Fruit fly (Drosophila melanogaster) whole organism, embryonic: Measurements from ENCODE around the gene yellow-e3.
A peak's percentile ranks its signal among the peaks of the same experiment; 100 is the strongest.

Source experiments
- Adf1 ChIP-seq: fragments of 200-800 bp; sonication (Bioruptor generic); IDR thresholded peaks from 2 replicates; pipeline ENCODE4 v1.3.6; 2022; ENCODE audit warnings: missing biosample characterization, missing genetic modification characterization
- CG10462 ChIP-seq: fragments of 200-800 bp; sonication (Bioruptor generic); optimal IDR thresholded peaks from 2 replicates; lab custom pipeline; 2016; ENCODE audit warnings: missing biosample characterization, missing genetic modification characterization
- CG10565 ChIP-seq: fragments of 200-800 bp; sonication (Bioruptor generic); optimal IDR thresholded peaks from 3 replicates; lab custom pipeline; 2016; ENCODE audit warnings: missing biosample characterization, mild to moderate bottlenecking, missing genetic modification characterization
- CG11398 ChIP-seq: fragments of 200-800 bp; sonication (Bioruptor generic); optimal IDR thresholded peaks from 2 replicates; lab custom pipeline; 2016; ENCODE audit warnings: missing biosample characterization, missing genetic modification characterization
- CG14014 ChIP-seq: fragments of 200-800 bp; sonication (Bioruptor generic); IDR thresholded peaks from 2 replicates; pipeline ENCODE4 v1.3.6; 2022; ENCODE audit warnings: missing biosample characterization, missing genetic modification characterization
- CG14667 ChIP-seq: fragments of 200-800 bp; sonication (Bioruptor generic); IDR thresholded peaks from 2 replicates; pipeline ENCODE4 v1.3.6; 2022; ENCODE audit warnings: missing biosample characterization, missing genetic modification characterization
- CG2678 ChIP-seq: fragments of 200-800 bp; sonication (Bioruptor generic); optimal IDR thresholded peaks from 3 replicates; lab custom pipeline; 2019; ENCODE audit warnings: missing biosample characterization, mild to moderate bottlenecking, missing genetic modification characterization, moderate library complexity
- CG30403 ChIP-seq: fragments of 200-800 bp; sonication (Bioruptor generic); optimal IDR thresholded peaks from 3 replicates; lab custom pipeline; 2016; ENCODE audit warnings: missing biosample characterization, missing genetic modification characterization
- CG33557 ChIP-seq: fragments of 200-800 bp; sonication (Bioruptor generic); optimal IDR thresholded peaks from 2 replicates; lab custom pipeline; 2019; ENCODE audit warnings: missing biosample characterization, mild to moderate bottlenecking, missing genetic modification characterization, moderate library complexity
- CG6791 ChIP-seq: fragments of 200-800 bp; sonication (Bioruptor generic); IDR thresholded peaks from 3 replicates; pipeline ENCODE4 v1.3.6; 2022; ENCODE audit warnings: missing biosample characterization, missing genetic modification characterization; ENCODE audit not compliant: partially characterized antibody
- CG6813 ChIP-seq: fragments of 200-800 bp; sonication (Bioruptor generic); optimal IDR thresholded peaks from 2 replicates; lab custom pipeline; 2017; ENCODE audit warnings: missing biosample characterization, missing genetic modification characterization, mild to moderate bottlenecking, moderate library complexity, missing genetic modification reagents
- CG9876 ChIP-seq: fragments of 200-800 bp; sonication (Bioruptor generic); optimal IDR thresholded peaks from 2 replicates; lab custom pipeline; 2016; ENCODE audit warnings: missing biosample characterization, missing genetic modification characterization
- CHES-1-like ChIP-seq: fragments of 200-800 bp; sonication (Bioruptor generic); optimal IDR thresholded peaks from 2 replicates; lab custom pipeline; 2016; ENCODE audit warnings: missing biosample characterization, missing genetic modification characterization
- Dref ChIP-seq: fragments of 200-800 bp; sonication (Bioruptor generic); IDR thresholded peaks from 2 replicates; pipeline ENCODE4 v1.3.6; 2022; ENCODE audit warnings: missing biosample characterization, missing genetic modification characterization
- E2f1 ChIP-seq: fragments of 200-800 bp; sonication (Bioruptor generic); IDR thresholded peaks from 2 replicates; pipeline ENCODE4 v1.3.6; 2022; ENCODE audit warnings: missing biosample characterization, missing genetic modification characterization
- ERR ChIP-seq: fragments of 200-800 bp; sonication (Bioruptor generic); optimal IDR thresholded peaks from 2 replicates; lab custom pipeline; 2016; ENCODE audit warnings: missing biosample characterization, missing genetic modification characterization
- HHEX ChIP-seq: fragments of 200-800 bp; sonication (Bioruptor generic); optimal IDR thresholded peaks from 3 replicates; lab custom pipeline; 2017; ENCODE audit warnings: missing biosample characterization, mild to moderate bottlenecking, missing genetic modification characterization, missing genetic modification reagents
- Hand ChIP-seq: fragments of 200-800 bp; sonication (Bioruptor generic); optimal IDR thresholded peaks from 2 replicates; lab custom pipeline; 2017; ENCODE audit warnings: mild to moderate bottlenecking, missing biosample characterization, missing genetic modification reagents, missing genetic modification characterization
- Med ChIP-seq: fragments of 200-800 bp; sonication (Bioruptor generic); peaks from one replicate; lab custom pipeline; 2016; ENCODE audit warnings: missing biosample characterization, missing genetic modification characterization, mild to moderate bottlenecking, inconsistent platforms, moderate library complexity
- NK7.1 ChIP-seq: fragments of 200-800 bp; sonication (Bioruptor generic); optimal IDR thresholded peaks from 3 replicates; lab custom pipeline; 2016; ENCODE audit warnings: missing biosample characterization, missing genetic modification characterization
- Poxn ChIP-seq: fragments of 200-800 bp; sonication (Bioruptor generic); IDR thresholded peaks from 2 replicates; pipeline ENCODE4 v1.3.6; 2022; ENCODE audit warnings: missing biosample characterization, missing genetic modification characterization
- Scr ChIP-seq: fragments of 200-800 bp; sonication (Bioruptor generic); IDR thresholded peaks from 2 replicates; pipeline ENCODE4 v1.3.6; 2022; ENCODE audit warnings: missing biosample characterization, missing genetic modification characterization; ENCODE audit not compliant: partially characterized antibody
- Sox100B ChIP-seq: fragments of 200-800 bp; sonication (Bioruptor generic); optimal IDR thresholded peaks from 3 replicates; lab custom pipeline; 2018; ENCODE audit warnings: missing biosample characterization, mild to moderate bottlenecking, missing genetic modification characterization
- Tbp ChIP-seq: fragments of >200 bp; optimal IDR thresholded peaks from 2 replicates; lab custom pipeline; 2018; ENCODE audit warnings: missing biosample characterization, missing genetic modification characterization
- Usf ChIP-seq: fragments of 200-800 bp; sonication (Bioruptor generic); optimal IDR thresholded peaks from 2 replicates; lab custom pipeline; 2017; ENCODE audit warnings: missing genotype, missing biosample characterization, missing genetic modification characterization
- Xbp1 ChIP-seq: fragments of 200-800 bp; sonication (Bioruptor generic); optimal IDR thresholded peaks from 3 replicates; lab custom pipeline; 2016; ENCODE audit warnings: missing biosample characterization, mild to moderate bottlenecking, missing genetic modification characterization
- ab ChIP-seq: fragments of 200-800 bp; sonication (Bioruptor generic); optimal IDR thresholded peaks from 2 replicates; lab custom pipeline; 2016; ENCODE audit warnings: missing biosample characterization, missing genetic modification characterization
- abd-A ChIP-seq: fragments of 200-800 bp; sonication (Bioruptor generic); optimal IDR thresholded peaks from 3 replicates; lab custom pipeline; 2019; ENCODE audit warnings: missing biosample characterization, mild to moderate bottlenecking, missing genetic modification characterization, moderate library complexity
- bab2 ChIP-seq: fragments of 200-800 bp; sonication (Bioruptor generic); optimal IDR thresholded peaks from 2 replicates; lab custom pipeline; 2016; ENCODE audit warnings: missing biosample characterization, missing genetic modification characterization
- btn ChIP-seq: fragments of 200-800 bp; sonication (Bioruptor generic); optimal IDR thresholded peaks from 2 replicates; lab custom pipeline; 2016; ENCODE audit warnings: missing biosample characterization, missing genetic modification characterization
- croc ChIP-seq: fragments of 200-800 bp; sonication (Bioruptor generic); conservative IDR thresholded peaks from 3 replicates; pipeline ENCODE4 v1.3.6; 2022; ENCODE audit warnings: missing biosample characterization, missing genetic modification characterization
- danr ChIP-seq: fragments of 200-800 bp; sonication (Bioruptor generic); IDR thresholded peaks from 2 replicates; pipeline ENCODE4 v1.3.6; 2022; ENCODE audit warnings: missing biosample characterization, missing genetic modification characterization
- emc ChIP-seq: fragments of 200-800 bp; sonication (Bioruptor generic); optimal IDR thresholded peaks from 2 replicates; lab custom pipeline; 2016; ENCODE audit warnings: missing biosample characterization, missing genetic modification characterization
- ems ChIP-seq: fragments of 200-800 bp; sonication (Bioruptor generic); optimal IDR thresholded peaks from 3 replicates; lab custom pipeline; 2016; ENCODE audit warnings: missing biosample characterization, missing genetic modification characterization
- exex ChIP-seq: fragments of 200-800 bp; sonication (Bioruptor generic); optimal IDR thresholded peaks from 4 replicates; lab custom pipeline; 2018; ENCODE audit warnings: missing biosample characterization, mild to moderate bottlenecking, missing genetic modification characterization, moderate library complexity
- gem ChIP-seq: fragments of 200-800 bp; sonication (Bioruptor generic); optimal IDR thresholded peaks from 2 replicates; lab custom pipeline; 2019; ENCODE audit warnings: missing biosample characterization, mild to moderate bottlenecking, missing genetic modification characterization, moderate library complexity
- ind ChIP-seq: fragments of 200-800 bp; sonication (Bioruptor generic); optimal IDR thresholded peaks from 3 replicates; lab custom pipeline; 2016; ENCODE audit warnings: missing biosample characterization, missing genetic modification characterization
- jing ChIP-seq: fragments of 200-800 bp; sonication (Bioruptor generic); optimal IDR thresholded peaks from 2 replicates; lab custom pipeline; 2018; ENCODE audit warnings: missing biosample characterization, mild to moderate bottlenecking, missing genetic modification characterization
- lov ChIP-seq, 2 experiments: fragments of 200-800 bp in 1 of 2; fragments of >200 bp in 1 of 2; sonication (Bioruptor generic) in 1 of 2; IDR thresholded peaks in 1 of 2; optimal IDR thresholded peaks in 1 of 2; 2 replicates in 1 of 2; 3 replicates in 1 of 2; pipeline versions ENCODE4 v1.3.6 to Lab custom; 2017 to 2022; ENCODE audit warnings: missing biosample characterization in 1 of 2, missing genetic modification characterization in 1 of 2
- mam ChIP-seq: fragments of 200-800 bp; sonication (Bioruptor generic); optimal IDR thresholded peaks from 3 replicates; lab custom pipeline; 2016; ENCODE audit warnings: missing biosample characterization, missing genetic modification characterization
- nerfin-1 ChIP-seq: fragments of 200-800 bp; sonication (Bioruptor generic); optimal IDR thresholded peaks from 3 replicates; lab custom pipeline; 2019; ENCODE audit warnings: missing biosample characterization, mild to moderate bottlenecking, missing genetic modification characterization, moderate library complexity
- nerfin-2 ChIP-seq: fragments of 200-800 bp; sonication (Bioruptor generic); IDR thresholded peaks from 2 replicates; pipeline ENCODE4 v1.3.6; 2022; ENCODE audit warnings: missing biosample characterization, missing genetic modification characterization; ENCODE audit not compliant: partially characterized antibody
- onecut ChIP-seq: fragments of 200-800 bp; sonication (Bioruptor generic); IDR thresholded peaks from 2 replicates; pipeline ENCODE4 v1.3.6; 2022; ENCODE audit warnings: missing biosample characterization, missing genetic modification characterization
- pho ChIP-seq: fragments of 200-800 bp; sonication (Bioruptor generic); optimal IDR thresholded peaks from 2 replicates; lab custom pipeline; 2016; ENCODE audit warnings: missing biosample characterization, missing genetic modification characterization
- phol ChIP-seq: fragments of 200-800 bp; sonication (Bioruptor generic); optimal IDR thresholded peaks from 3 replicates; lab custom pipeline; 2018; ENCODE audit warnings: missing biosample characterization, mild to moderate bottlenecking, missing genetic modification characterization, moderate library complexity
- repo ChIP-seq: fragments of 200-800 bp; sonication (Bioruptor generic); optimal IDR thresholded peaks from 2 replicates; lab custom pipeline; 2016; ENCODE audit warnings: missing biosample characterization, missing genetic modification characterization
- sens ChIP-seq: fragments of 200-800 bp; sonication (Bioruptor generic); peaks from one replicate; lab custom pipeline; 2016; ENCODE audit warnings: missing biosample characterization, missing genetic modification characterization
- vvl ChIP-seq: fragments of 200-800 bp; sonication (Bioruptor generic); IDR thresholded peaks from 2 replicates; pipeline ENCODE4 v1.3.6; 2022; ENCODE audit warnings: missing biosample characterization, missing genetic modification characterization

yellow-e3 gene

DNA sequence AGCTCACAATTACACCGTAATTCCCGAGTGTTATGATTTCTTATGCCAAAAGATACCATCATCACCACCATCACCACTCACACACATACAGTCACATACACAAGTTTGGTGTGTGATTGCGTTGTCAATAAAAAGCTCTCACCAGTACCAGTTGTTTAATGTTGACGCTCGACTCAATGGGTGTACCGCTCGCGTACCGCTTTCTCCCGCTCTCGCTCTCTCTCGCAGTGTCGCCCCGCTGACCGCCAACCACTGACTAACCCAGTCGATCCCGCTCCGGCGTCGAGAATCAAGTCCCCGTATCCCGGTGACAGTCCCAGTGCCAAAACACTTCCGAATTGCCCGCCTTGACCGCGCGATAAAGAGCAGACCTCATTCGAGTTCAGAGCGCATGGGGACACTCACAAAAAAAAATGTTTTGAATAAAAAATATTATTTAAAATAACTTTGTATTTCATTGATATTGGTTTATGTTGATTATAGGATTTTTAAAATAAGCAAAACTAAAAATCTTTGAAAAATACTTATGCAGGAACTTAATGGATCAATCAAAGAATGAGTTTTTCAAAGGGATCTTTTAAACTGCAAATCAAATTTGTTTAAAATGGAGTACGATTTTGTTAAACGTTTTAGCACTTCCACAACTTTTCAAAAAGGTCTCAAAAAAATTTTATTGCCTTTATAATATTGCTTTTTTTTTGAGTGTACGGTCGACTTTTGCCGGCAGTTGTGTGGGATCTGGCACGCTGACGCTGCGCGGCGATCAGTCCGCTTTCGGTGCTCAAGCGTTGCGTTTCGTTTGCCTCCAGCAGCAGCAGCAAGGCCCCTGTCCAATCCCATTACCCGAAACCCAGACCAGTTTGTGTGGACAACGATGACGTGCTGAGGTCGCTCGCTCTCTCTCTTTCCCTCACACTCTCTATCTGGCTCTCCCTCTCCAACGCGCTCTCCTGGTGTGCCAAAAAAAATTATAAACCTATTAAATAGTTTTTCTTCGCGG, 40.2 kb downstream of the yellow-e3 start, which contains the start of gene Dic1 (continued):
- peak; percentile 95 for TF ChIP-seq ind
- peak; percentile 99 for TF ChIP-seq CG2678 (tag; lab: Kevin White, UChicago)
- peak; percentile 84 for TF ChIP-seq ab (GFP tag; lab: Kevin White, UChicago)
- TF ChIP-seq CG14014 (GFP tag; lab: Robert Waterston, UW) = peak; percentile 87
- peak; percentile 90 for TF ChIP-seq bab2 (GFP tag; lab: Kevin White, UChicago)
- TF ChIP-seq vvl (GFP tag; lab: Robert Waterston, UW) = peak; percentile 94
- peak; percentile 94 for TF ChIP-seq CG10462 (GFP tag; lab: Kevin White, UChicago)
- peak; percentile 74 for TF ChIP-seq btn
- peak; percentile 85 for TF ChIP-seq CG10565
- peak; percentile 79 for TF ChIP-seq croc
- peak; percentile 85 for TF ChIP-seq jing (GFP tag; lab: Kevin White, UChicago)
- peak; percentile 32 for TF ChIP-seq ERR
- TF ChIP-seq ems (GFP tag; lab: Kevin White, UChicago) = peak; percentile 82
- TF ChIP-seq CG9876 (GFP tag; lab: Kevin White, UChicago) = peak; percentile 84
- TF ChIP-seq abd-A (tag; lab: Kevin White, UChicago) = peak; percentile 64
- TF ChIP-seq onecut (GFP tag; lab: Robert Waterston, UW) = peak; percentile 88
- no peak for TF ChIP-seq CG6791 (GFP tag; lab: Robert Waterston, UW)
- peak; percentile 87 for TF ChIP-seq CHES-1-like (GFP tag; lab: Kevin White, UChicago)
- peak; percentile 99 for TF ChIP-seq sens
- peak; percentile 74 for TF ChIP-seq CG14667 (GFP tag; lab: Robert Waterston, UW)
- TF ChIP-seq Dref = no peak
- peak; percentile 97 for TF ChIP-seq Xbp1 (GFP tag; lab: Kevin White, UChicago)
- peak; percentile 98 for TF ChIP-seq gem (tag; lab: Kevin White, UChicago)
- peak; percentile 94 for TF ChIP-seq Hand
- TF ChIP-seq repo (GFP tag; lab: Kevin White, UChicago) = peak; percentile 82
- peak; percentile 84 for TF ChIP-seq exex (tag; lab: Kevin White, UChicago)
- TF ChIP-seq phol = peak; percentile 98
- peak; percentile 98 for TF ChIP-seq Med (GFP tag; lab: Kevin White, UChicago)
- peak; percentile 95 for TF ChIP-seq pho
- peak; percentile 90 for TF ChIP-seq CG33557 (GFP tag; lab: Kevin White, UChicago)
- peak; percentile 96 for TF ChIP-seq Usf (GFP tag; lab: Kevin White, UChicago)
- peak; percentile 78 for TF ChIP-seq CG11398 (GFP tag; lab: Kevin White, UChicago)
- TF ChIP-seq CG30403 (GFP tag; lab: Kevin White, UChicago) = peak; percentile 98
- peak; percentile 17; the same call in 1 of the 2 replicates for TF ChIP-seq Scr
- TF ChIP-seq danr = peak; percentile 85
- TF ChIP-seq emc = peak; percentile 84
- no peak for TF ChIP-seq Tbp (GFP tag; lab: Kevin White, UChicago)
- TF ChIP-seq CG6813 (GFP tag; lab: Kevin White, UChicago) = peak; percentile 93
- peak; percentile 97 for TF ChIP-seq nerfin-1
- peak; percentile 73 for TF ChIP-seq Adf1 (GFP tag; lab: Robert Waterston, UW)
- peak; percentile 79 for TF ChIP-seq NK7.1 (GFP tag; lab: Kevin White, UChicago)
- peak; percentile 88 for TF ChIP-seq E2f1 (GFP tag; lab: Robert Waterston, UW)
- TF ChIP-seq Poxn (GFP tag; lab: Robert Waterston, UW) = peak; percentile 84
- no peak for TF ChIP-seq nerfin-2 (GFP tag; lab: Robert Waterston, UW)
- TF ChIP-seq Sox100B (GFP tag; lab: Kevin White, UChicago) = peak; percentile 99
- TF ChIP-seq mam (GFP tag; lab: Kevin White, UChicago) = peak; percentile 92
- TF ChIP-seq HHEX (GFP tag; lab: Kevin White, UChicago) = peak; percentile 97
- no peak for TF ChIP-seq lov (optimal IDR thresholded peaks at IDR 0.05; lab: Kevin White, UChicago)
- peak; percentile 81 for TF ChIP-seq lov (GFP tag; IDR thresholded peaks at IDR 0.05; lab: Robert Waterston, UW)
